Fruit fly (Drosophila melanogaster) whole organism, embryonic: ENCODE measurements around the gene gb.

Experiments used
- Bdp1 ChIP-seq: fragments of 200-800 bp; sonication (Bioruptor generic); optimal IDR thresholded peaks from 3 replicates; lab custom pipeline; 2016; ENCODE audit warnings: missing biosample characterization, missing genetic modification characterization
- Bteb2 ChIP-seq: fragments of 200-800 bp; sonication (Bioruptor generic); optimal IDR thresholded peaks from 2 replicates; lab custom pipeline; 2016; ENCODE audit warnings: missing biosample characterization, missing genetic modification characterization
- CG10274 ChIP-seq: fragments of 200-800 bp; sonication (Bioruptor generic); optimal IDR thresholded peaks from 3 replicates; lab custom pipeline; 2017; ENCODE audit warnings: missing biosample characterization, mild to moderate bottlenecking, missing genetic modification characterization
- CG13296 ChIP-seq: fragments of 200-800 bp; sonication (Bioruptor generic); optimal IDR thresholded peaks from 3 replicates; lab custom pipeline; 2018; ENCODE audit warnings: missing biosample characterization, mild to moderate bottlenecking, missing genetic modification characterization
- CG13775 ChIP-seq: fragments of 200-800 bp; sonication (Bioruptor generic); optimal IDR thresholded peaks from 3 replicates; lab custom pipeline; 2017; ENCODE audit warnings: missing biosample characterization, mild to moderate bottlenecking, missing genetic modification characterization
- CG14050 ChIP-seq: fragments of 200-800 bp; sonication (Bioruptor generic); IDR thresholded peaks from 3 replicates; pipeline ENCODE4 v1.3.6; 2022; ENCODE audit warnings: missing biosample characterization, missing genetic modification characterization
- CG14441 ChIP-seq: fragments of 200-800 bp; sonication (Bioruptor generic); IDR thresholded peaks from 2 replicates; pipeline ENCODE4 v1.3.6; 2022; ENCODE audit warnings: missing biosample characterization, missing genetic modification characterization
- CG14667 ChIP-seq: fragments of 200-800 bp; sonication (Bioruptor generic); IDR thresholded peaks from 2 replicates; pipeline ENCODE4 v1.3.6; 2022; ENCODE audit warnings: missing biosample characterization, missing genetic modification characterization
- CG14965 ChIP-seq: fragments of 200-800 bp; sonication (Bioruptor generic); optimal IDR thresholded peaks from 2 replicates; lab custom pipeline; 2016; ENCODE audit warnings: missing biosample characterization, missing genetic modification characterization, borderline replicate concordance
- CG15696 ChIP-seq: fragments of 200-800 bp; sonication (Bioruptor generic); optimal IDR thresholded peaks from 2 replicates; lab custom pipeline; 2019; ENCODE audit warnings: missing biosample characterization, mild to moderate bottlenecking, missing genetic modification characterization, moderate library complexity
- CG17829 ChIP-seq: fragments of 200-800 bp; optimal IDR thresholded peaks from 2 replicates; lab custom pipeline; 2019; ENCODE audit warnings: missing biosample characterization, mild to moderate bottlenecking, missing genetic modification characterization, moderate library complexity
- CG18764 ChIP-seq: fragments of 200-800 bp; sonication (Bioruptor generic); optimal IDR thresholded peaks from 3 replicates; lab custom pipeline; 2016; ENCODE audit warnings: missing biosample characterization, missing genetic modification characterization
- CG32532 ChIP-seq: fragments of 200-800 bp; sonication (Bioruptor generic); IDR thresholded peaks from 2 replicates; pipeline ENCODE4 v1.3.6; 2022; ENCODE audit warnings: missing biosample characterization, missing genetic modification characterization
- CG33213 ChIP-seq: fragments of 200-800 bp; sonication (Bioruptor generic); optimal IDR thresholded peaks from 3 replicates; lab custom pipeline; 2016; ENCODE audit warnings: missing biosample characterization, missing genetic modification characterization
- CG4730 ChIP-seq: fragments of 200-800 bp; sonication (Bioruptor generic); IDR thresholded peaks from 2 replicates; pipeline ENCODE4 v1.3.6; 2022; ENCODE audit warnings: missing biosample characterization, missing genetic modification characterization
- CG7372 ChIP-seq: fragments of 200-800 bp; sonication (Bioruptor generic); IDR thresholded peaks from 2 replicates; pipeline ENCODE4 v1.3.6; 2022; ENCODE audit warnings: missing biosample characterization, missing genetic modification characterization
- CG7556 ChIP-seq: fragments of 200-800 bp; sonication (Bioruptor generic); optimal IDR thresholded peaks from 2 replicates; lab custom pipeline; 2017; ENCODE audit warnings: missing biosample characterization, mild to moderate bottlenecking, missing genetic modification characterization
- CG7987 ChIP-seq: fragments of 200-800 bp; sonication (Bioruptor generic); optimal IDR thresholded peaks from 2 replicates; lab custom pipeline; 2018; ENCODE audit warnings: missing biosample characterization, mild to moderate bottlenecking, missing genetic modification characterization, moderate library complexity
- D19A ChIP-seq: fragments of 200-800 bp; optimal IDR thresholded peaks from 3 replicates; lab custom pipeline; 2019; ENCODE audit warnings: missing biosample characterization, mild to moderate bottlenecking, missing genetic modification characterization, moderate library complexity
- Doc3 ChIP-seq: fragments of 200-800 bp; sonication (Bioruptor generic); IDR thresholded peaks from 3 replicates; pipeline ENCODE4 v1.3.6; 2022; ENCODE audit warnings: missing biosample characterization, missing genetic modification characterization; ENCODE audit not compliant: partially characterized antibody
- Eip74EF ChIP-seq, 2 experiments: fragments of 200-800 bp in 1 of 2; fragments of >200 bp in 1 of 2; sonication (Bioruptor generic) in 1 of 2; optimal IDR thresholded peaks; 2 replicates each; lab custom pipeline; 2017 to 2019; ENCODE audit warnings: missing biosample characterization in 2 of 2, missing genetic modification characterization in 2 of 2, mild to moderate bottlenecking in 1 of 2, moderate library complexity in 1 of 2
- Hey ChIP-seq: fragments of 200-800 bp; sonication (Bioruptor generic); optimal IDR thresholded peaks from 3 replicates; lab custom pipeline; 2018; ENCODE audit warnings: missing biosample characterization, mild to moderate bottlenecking, missing genetic modification characterization
- Hmx ChIP-seq: fragments of 200-800 bp; sonication (Bioruptor generic); optimal IDR thresholded peaks from 2 replicates; lab custom pipeline; 2016; ENCODE audit warnings: missing biosample characterization, missing genetic modification characterization
- MTF-1 ChIP-seq: fragments of 200-800 bp; sonication (Bioruptor generic); optimal IDR thresholded peaks from 2 replicates; lab custom pipeline; 2018; ENCODE audit warnings: missing biosample characterization, mild to moderate bottlenecking, missing genetic modification characterization, borderline replicate concordance
- Max ChIP-seq: fragments of 200-800 bp; sonication (Bioruptor generic); optimal IDR thresholded peaks from 2 replicates; lab custom pipeline; 2016; ENCODE audit warnings: missing biosample characterization, mild to moderate bottlenecking, missing genetic modification characterization
- Med ChIP-seq: fragments of 200-800 bp; sonication (Bioruptor generic); peaks from one replicate; lab custom pipeline; 2016; ENCODE audit warnings: missing biosample characterization, missing genetic modification characterization, mild to moderate bottlenecking, inconsistent platforms, moderate library complexity
- Oaz ChIP-seq: fragments of 200-800 bp; sonication (Bioruptor generic); IDR thresholded peaks from 2 replicates; pipeline ENCODE4 v1.3.6; 2022; ENCODE audit warnings: missing biosample characterization, missing genetic modification characterization
- Taf1 ChIP-seq: fragments of 200-800 bp; sonication (Bioruptor generic); IDR thresholded peaks from 2 replicates; pipeline ENCODE4 v1.3.6; 2022; ENCODE audit warnings: missing biosample characterization, missing genetic modification characterization
- bcd ChIP-seq: fragments of 200-800 bp; sonication (Bioruptor generic); optimal IDR thresholded peaks from 2 replicates; lab custom pipeline; 2017; ENCODE audit warnings: missing biosample characterization, mild to moderate bottlenecking, missing genetic modification characterization
- cad ChIP-seq: fragments of >200 bp; optimal IDR thresholded peaks from 2 replicates; lab custom pipeline; 2017; ENCODE audit warnings: missing biosample characterization, missing genetic modification characterization
- croc ChIP-seq: fragments of 200-800 bp; sonication (Bioruptor generic); conservative IDR thresholded peaks from 3 replicates; pipeline ENCODE4 v1.3.6; 2022; ENCODE audit warnings: missing biosample characterization, missing genetic modification characterization
- dimm ChIP-seq: fragments of 200-800 bp; sonication (Bioruptor generic); IDR thresholded peaks from 2 replicates; pipeline ENCODE4 v1.3.6; 2022; ENCODE audit warnings: missing biosample characterization, missing genetic modification characterization
- dmrt99B ChIP-seq: fragments of 200-800 bp; sonication (Bioruptor generic); optimal IDR thresholded peaks from 2 replicates; lab custom pipeline; 2018; ENCODE audit warnings: missing biosample characterization, mild to moderate bottlenecking, missing genetic modification characterization, moderate library complexity
- grn ChIP-seq: fragments of 200-800 bp; sonication (Bioruptor generic); optimal IDR thresholded peaks from 3 replicates; lab custom pipeline; 2017; ENCODE audit warnings: missing biosample characterization, missing genetic modification characterization
- gsb ChIP-seq: fragments of 200-800 bp; sonication (Bioruptor generic); IDR thresholded peaks from 2 replicates; pipeline ENCODE4 v1.3.6; 2022; ENCODE audit warnings: missing biosample characterization, missing genetic modification characterization
- gt ChIP-seq: fragments of 200-800 bp; sonication (Bioruptor generic); IDR thresholded peaks from 2 replicates; pipeline ENCODE4 v1.3.6; 2022; ENCODE audit warnings: missing biosample characterization, missing genetic modification characterization
- insv ChIP-seq, 2 experiments: fragments of 200-800 bp; sonication (Bioruptor generic); optimal IDR thresholded peaks; 3 replicates each; lab custom pipeline; 2016 to 2018; ENCODE audit warnings: missing biosample characterization in 2 of 2, missing genetic modification characterization in 2 of 2
- klu ChIP-seq: fragments of 200-800 bp; sonication (Bioruptor generic); IDR thresholded peaks from 2 replicates; pipeline ENCODE4 v1.3.6; 2022; ENCODE audit warnings: missing biosample characterization, missing genetic modification characterization
- lov ChIP-seq, 2 experiments: fragments of 200-800 bp in 1 of 2; fragments of >200 bp in 1 of 2; sonication (Bioruptor generic) in 1 of 2; IDR thresholded peaks in 1 of 2; optimal IDR thresholded peaks in 1 of 2; 2 replicates in 1 of 2; 3 replicates in 1 of 2; pipeline versions ENCODE4 v1.3.6 to Lab custom; 2017 to 2022; ENCODE audit warnings: missing biosample characterization in 1 of 2, missing genetic modification characterization in 1 of 2
- nerfin-1 ChIP-seq: fragments of 200-800 bp; sonication (Bioruptor generic); optimal IDR thresholded peaks from 3 replicates; lab custom pipeline; 2019; ENCODE audit warnings: missing biosample characterization, mild to moderate bottlenecking, missing genetic modification characterization, moderate library complexity
- p53 ChIP-seq: fragments of 200-800 bp; sonication (Bioruptor generic); optimal IDR thresholded peaks from 2 replicates; lab custom pipeline; 2016; ENCODE audit warnings: missing biosample characterization, missing genetic modification characterization
- prd ChIP-seq, 3 experiments: fragments of >200 bp in 2 of 3; fragments of 200-800 bp in 1 of 3; sonication (Bioruptor generic) in 1 of 3; optimal IDR thresholded peaks in 2 of 3; IDR thresholded peaks in 1 of 3; 2 replicates in 2 of 3; 3 replicates in 1 of 3; pipeline versions ENCODE4 v1.3.6 to Lab custom; 2017 to 2022; ENCODE audit warnings: missing biosample characterization in 1 of 3, missing genetic modification characterization in 1 of 3
- psq ChIP-seq: fragments of 200-800 bp; sonication (Bioruptor generic); optimal IDR thresholded peaks from 2 replicates; lab custom pipeline; 2017; ENCODE audit warnings: missing biosample characterization, missing genetic modification characterization
- sr ChIP-seq: fragments of 200-800 bp; sonication (Bioruptor generic); IDR thresholded peaks from 3 replicates; pipeline ENCODE4 v1.3.6; 2022; ENCODE audit warnings: missing biosample characterization, missing genetic modification characterization
- tin ChIP-seq: fragments of 200-800 bp; sonication (Bioruptor generic); optimal IDR thresholded peaks from 3 replicates; lab custom pipeline; 2016; ENCODE audit warnings: missing biosample characterization, missing genetic modification characterization
- toy ChIP-seq: fragments of 200-800 bp; sonication (Bioruptor generic); IDR thresholded peaks from 2 replicates; pipeline ENCODE4 v1.3.6; 2022; ENCODE audit warnings: missing biosample characterization, missing genetic modification characterization
- tx ChIP-seq: fragments of 200-800 bp; sonication (Bioruptor generic); optimal IDR thresholded peaks from 2 replicates; lab custom pipeline; 2016; ENCODE audit warnings: missing biosample characterization, missing genetic modification characterization
- zf30C ChIP-seq: fragments of 200-800 bp; sonication (Bioruptor generic); optimal IDR thresholded peaks from 3 replicates; lab custom pipeline; 2018; ENCODE audit warnings: missing biosample characterization, mild to moderate bottlenecking, missing genetic modification characterization

The gb gene

DNA sequence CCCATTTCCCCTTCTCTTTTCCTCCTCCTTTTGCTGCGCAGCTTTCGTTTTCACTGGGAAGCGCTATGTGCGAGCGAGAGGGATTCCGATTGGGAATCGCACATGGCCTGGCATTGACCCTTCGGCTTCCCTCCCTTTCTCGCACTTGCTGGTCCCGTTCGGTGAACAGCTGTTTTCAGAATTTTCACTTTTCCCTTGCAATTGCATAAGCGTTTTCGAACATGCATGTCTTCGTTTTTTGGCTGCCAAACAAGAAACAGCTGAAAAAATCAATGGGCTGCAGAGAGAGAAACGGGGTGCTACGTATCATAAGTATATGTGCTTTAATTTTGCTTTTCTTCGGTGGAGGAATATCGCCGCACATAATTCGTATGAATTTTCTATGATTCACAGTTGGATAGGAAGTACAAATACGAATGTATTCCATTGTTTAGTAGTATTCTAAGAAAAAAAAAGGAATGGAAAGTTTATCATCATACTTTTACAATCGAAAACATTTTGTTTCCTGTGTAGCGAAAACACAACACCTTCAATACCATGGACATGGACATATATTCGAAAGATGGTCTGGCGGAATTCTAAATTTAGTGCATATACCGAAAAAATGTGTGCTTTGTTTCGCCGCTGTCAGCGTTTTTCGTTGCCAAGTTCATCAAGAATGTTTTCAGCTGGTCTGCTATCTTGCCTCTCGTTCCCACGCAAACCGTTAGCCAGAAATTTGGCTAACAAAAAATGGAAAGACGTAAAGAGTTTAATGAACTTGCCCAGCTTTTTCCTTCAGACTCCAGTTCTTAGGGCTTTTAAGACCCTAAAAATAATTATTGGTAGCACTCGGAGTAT lies 40.3 kb upstream of the gb start (continued):
- TF ChIP-seq Oaz (GFP tag; lab: Robert Waterston, UW) (no peak), prd (optimal IDR thresholded peaks at IDR 0.05; lab: Kevin White, UChicago) (no peak), prd (GFP tag; IDR thresholded peaks at IDR 0.05; lab: Robert Waterston, UW) (peak; percentile 26; the same call in 1 of the 3 replicates), CG7556 (GFP tag; lab: Kevin White, UChicago) (peak; percentile 57), CG18764 (GFP tag; lab: Kevin White, UChicago) (no peak), CG14050 (GFP tag; lab: Robert Waterston, UW) (no peak), CG7372 (GFP tag; lab: Robert Waterston, UW) (0 out of 2 replicates have a peak, but pooled peaks have one; percentile 19), cad (GFP tag; lab: Kevin White, UChicago) (no peak), CG10274 (GFP tag; lab: Kevin White, UChicago) (no peak), insv (GFP tag; optimal IDR thresholded peaks at IDR 0.05; lab: Kevin White, UChicago) (peak in 1 of 2 experiments; percentile 55), MTF-1 (no peak), sr (GFP tag; lab: Robert Waterston, UW) (no peak), croc (GFP tag; lab: Robert Waterston, UW) (0 out of 3 replicates have a peak, but pooled peaks have one; percentile 17), nerfin-1 (tag; lab: Kevin White, UChicago) (peak; percentile 23), CG14441 (peak; percentile 41; the same call in 1 of the 2 replicates), dimm (no peak), Med (GFP tag; lab: Kevin White, UChicago) (peak; percentile 91), CG7987 (no peak), psq (GFP tag; lab: Kevin White, UChicago) (peak; percentile 11), CG13775 (GFP tag; lab: Kevin White, UChicago) (peak; percentile 43), CG14965 (GFP tag; lab: Kevin White, UChicago) (no peak), CG13296 (peak; percentile 14), Taf1 (GFP tag; lab: Robert Waterston, UW) (no peak), klu (no peak), CG32532 (GFP tag; lab: Robert Waterston, UW) (peak; percentile 50), p53 (GFP tag; lab: Kevin White, UChicago) (no peak), zf30C (GFP tag; lab: Kevin White, UChicago) (peak; percentile 56), Bdp1 (GFP tag; lab: Kevin White, UChicago) (no peak), Hey (no peak), tin (GFP tag; lab: Kevin White, UChicago) (no peak), gsb (GFP tag; lab: Robert Waterston, UW) (no peak), toy (0 out of 2 replicates have a peak, but pooled peaks have one; percentile 38), CG14667 (GFP tag; lab: Robert Waterston, UW) (no peak), dmrt99B (peak; percentile 68), Hmx (GFP tag; lab: Kevin White, UChicago) (no peak), CG17829 (peak; percentile 49), bcd (GFP tag; lab: Kevin White, UChicago) (peak; percentile 53), Bteb2 (GFP tag; lab: Kevin White, UChicago) (no peak), lov (optimal IDR thresholded peaks at IDR 0.05; lab: Kevin White, UChicago) (no peak), lov (GFP tag; IDR thresholded peaks at IDR 0.05; lab: Robert Waterston, UW) (no peak), CG33213 (no peak), CG4730 (no peak; the same call in 1 of the 2 replicates), grn (GFP tag; lab: Kevin White, UChicago) (no peak), CG15696 (tag; lab: Kevin White, UChicago) (peak; percentile 3), Eip74EF (GFP tag; optimal IDR thresholded peaks at IDR 0.05; lab: Kevin White, UChicago) (peak in 1 of 2 experiments; percentile 28), Doc3 (GFP tag; lab: Robert Waterston, UW) (no peak), D19A (tag; lab: Kevin White, UChicago) (peak; percentile 21), Max (no peak), tx (peak; percentile 15), gt (GFP tag; lab: Robert Waterston, UW) (no peak)
